Fruit fly (Drosophila melanogaster): ENCODE results near the gene beg.
A peak's percentile ranks its signal among the peaks of the same experiment; 100 is the strongest.

Gene beg

dm6 chr3L:17045431-17046238, 10.2 kb downstream of the beg start, which contains the start of gene TpnC73F:
Gene TpnC73F, plus strand, starts transcription at chr3L:17046063.
- TF ChIP-seq Sin3A (optimal IDR thresholded peaks at IDR 0.05) = no peak
- no peak for TF ChIP-seq tio (GFP tag; optimal IDR thresholded peaks at IDR 0.05)
- TF ChIP-seq jing (GFP tag; optimal IDR thresholded peaks at IDR 0.05) = no peak
- no peak for TF ChIP-seq CG42726 (GFP tag; IDR thresholded peaks at IDR 0.05; ENCODE audit: partially characterized antibody)
- 0 out of 2 replicates have a peak, but pooled peaks have one; percentile 22 for TF ChIP-seq Bgb (GFP tag; IDR thresholded peaks at IDR 0.05; ENCODE audit: partially characterized antibody)
- TF ChIP-seq CG10543 (GFP tag; optimal IDR thresholded peaks at IDR 0.05) = peak; percentile 95
- TF ChIP-seq chinmo (GFP tag; IDR thresholded peaks at IDR 0.05; ENCODE audit: partially characterized antibody) = 0 out of 4 replicates have a peak, but pooled peaks have one; percentile 42
- peak; percentile 96 for TF ChIP-seq CG12769 (tag; optimal IDR thresholded peaks at IDR 0.05)
- TF ChIP-seq CG14441 (GFP tag; IDR thresholded peaks at IDR 0.05) = 0 out of 2 replicates have a peak, but pooled peaks have one; percentile 23
- peak; percentile 59; the same call in 1 of the 3 replicates for TF ChIP-seq CG6175 (GFP tag; IDR thresholded peaks at IDR 0.05)
- TF ChIP-seq amos (GFP tag; IDR thresholded peaks at IDR 0.05; ENCODE audit: partially characterized antibody) = no peak
- TF ChIP-seq CG17359 (tag; optimal IDR thresholded peaks at IDR 0.05) = no peak
- peak; percentile 98 for TF ChIP-seq sr (GFP tag; IDR thresholded peaks at IDR 0.05)
- peak; percentile 51 for TF ChIP-seq kah (GFP tag; optimal IDR thresholded peaks at IDR 0.05)
- no peak for TF ChIP-seq HmgZ (tag; optimal IDR thresholded peaks at IDR 0.05)
- TF ChIP-seq Deaf1 (tag; optimal IDR thresholded peaks at IDR 0.05) = peak; percentile 91
- TF ChIP-seq CG4854 (GFP tag; optimal IDR thresholded peaks at IDR 0.05) = no peak
- peak; percentile 11 for TF ChIP-seq Ets65A (GFP tag)
- TF ChIP-seq CG18619 (GFP tag; optimal IDR thresholded peaks at IDR 0.05) = no peak
- no peak for TF ChIP-seq CG4820 (GFP tag; optimal IDR thresholded peaks at IDR 0.05)
- no peak for TF ChIP-seq Hand (GFP tag; optimal IDR thresholded peaks at IDR 0.05)
- TF ChIP-seq CG3847 (GFP tag; IDR thresholded peaks at IDR 0.05) = peak; percentile 14; the same call in 1 of the 2 replicates
- TF ChIP-seq twi (tag; optimal IDR thresholded peaks at IDR 0.05) = peak; percentile 57
- peak; percentile 59; the same call in 1 of the 2 replicates for TF ChIP-seq crol (GFP tag; IDR thresholded peaks at IDR 0.05)
- no peak for TF ChIP-seq lola (GFP tag; optimal IDR thresholded peaks at IDR 0.05)
- peak; percentile 78 for TF ChIP-seq sd (tag; optimal IDR thresholded peaks at IDR 0.05)
- no peak for TF ChIP-seq CG6765 (GFP tag; optimal IDR thresholded peaks at IDR 0.05)
- TF ChIP-seq so (GFP tag; IDR thresholded peaks at IDR 0.05) = peak; percentile 67; the same call in 1 of the 3 replicates
- 0 out of 3 replicates have a peak, but pooled peaks have one; percentile 49 for TF ChIP-seq ci (GFP tag; IDR thresholded peaks at IDR 0.05)
- TF ChIP-seq z (GFP tag; IDR thresholded peaks at IDR 0.05) = 0 out of 3 replicates have a peak, but pooled peaks have one; percentile 35
- peak; percentile 2 for TF ChIP-seq CG7928 (GFP tag; optimal IDR thresholded peaks at IDR 0.05)

- TF ChIP-seq CG4617 (GFP tag; optimal IDR thresholded peaks at IDR 0.05; ENCODE audit: borderline replicate concordance) = no peak
- no peak for TF ChIP-seq CG14050 (GFP tag; IDR thresholded peaks at IDR 0.05)
- no peak for TF ChIP-seq Drgx (GFP tag; IDR thresholded peaks at IDR 0.05)
- TF ChIP-seq pnt (GFP tag; optimal IDR thresholded peaks at IDR 0.05) = no peak
- no peak for TF ChIP-seq Myb (GFP tag; optimal IDR thresholded peaks at IDR 0.05)
- TF ChIP-seq CG2875 (GFP tag; optimal IDR thresholded peaks at IDR 0.05) = peak; percentile 74
- no peak for TF ChIP-seq ro (GFP tag; IDR thresholded peaks at IDR 0.05)
- TF ChIP-seq Doc2 (GFP tag; IDR thresholded peaks at IDR 0.05) = no peak
- TF ChIP-seq hbn (GFP tag; IDR thresholded peaks at IDR 0.05; ENCODE audit: partially characterized antibody) = no peak
- TF ChIP-seq C15 (GFP tag; IDR thresholded peaks at IDR 0.05) = no peak
- no peak for TF ChIP-seq inv (GFP tag; IDR thresholded peaks at IDR 0.05; ENCODE audit: partially characterized antibody)
- no peak for TF ChIP-seq Atf-2 (GFP tag; optimal IDR thresholded peaks at IDR 0.05)
- TF ChIP-seq NFAT (GFP tag; IDR thresholded peaks at IDR 0.05) = no peak
- no peak for TF ChIP-seq CG30403 (GFP tag; optimal IDR thresholded peaks at IDR 0.05)
- no peak for TF ChIP-seq Tbp (GFP tag; optimal IDR thresholded peaks at IDR 0.05)
- no peak for TF ChIP-seq Sry-δ (GFP tag; optimal IDR thresholded peaks at IDR 0.05)
- no peak for TF ChIP-seq CG1792 (GFP tag; optimal IDR thresholded peaks at IDR 0.05)
- no peak for TF ChIP-seq CG1647 (GFP tag; optimal IDR thresholded peaks at IDR 0.05)
- TF ChIP-seq bcd (GFP tag; optimal IDR thresholded peaks at IDR 0.05) = no peak
Observed at dm6 chr3L:17047811-17048239, 12.4 kb downstream of the beg start.

Measured in whole organism, embryonic.